Fruit fly (Drosophila melanogaster): Measurements from ENCODE around the gene CG13841.

dm6 chr3R:22751111-22751510 is 16.4 kb downstream of the CG13841 start:
- TF ChIP-seq Clk (GFP tag; optimal IDR thresholded peaks at IDR 0.05), result no peak
- TF ChIP-seq CG33017 (tag; optimal IDR thresholded peaks at IDR 0.05), result no peak
- TF ChIP-seq cic (GFP tag; optimal IDR thresholded peaks at IDR 0.05), result no peak
